Fruit fly (Drosophila melanogaster) whole organism, embryonic: ENCODE results near the gene Snapin.

Experiments used
- CG10267 ChIP-seq: fragments of 200-800 bp; sonication (Bioruptor generic); optimal IDR thresholded peaks from 2 replicates; lab custom pipeline; 2018; ENCODE audit warnings: missing biosample characterization, mild to moderate bottlenecking, missing genetic modification characterization, moderate library complexity
- CG13123 ChIP-seq: fragments of 200-800 bp; sonication (Bioruptor generic); optimal IDR thresholded peaks from 2 replicates; lab custom pipeline; 2016; ENCODE audit warnings: missing biosample characterization, missing genetic modification characterization
- CG13424 ChIP-seq: fragments of 200-800 bp; sonication (Bioruptor generic); optimal IDR thresholded peaks from 2 replicates; lab custom pipeline; 2019; ENCODE audit warnings: missing biosample characterization, mild to moderate bottlenecking, missing genetic modification characterization, moderate library complexity
- CG14667 ChIP-seq: fragments of 200-800 bp; sonication (Bioruptor generic); IDR thresholded peaks from 2 replicates; pipeline ENCODE4 v1.3.6; 2022; ENCODE audit warnings: missing biosample characterization, missing genetic modification characterization
- CG14710 ChIP-seq: fragments of 200-800 bp; sonication (Bioruptor generic); optimal IDR thresholded peaks from 3 replicates; lab custom pipeline; 2019; ENCODE audit warnings: missing biosample characterization, mild to moderate bottlenecking, missing genetic modification characterization, moderate library complexity
- CG14860 ChIP-seq: fragments of 200-800 bp; sonication (Bioruptor generic); IDR thresholded peaks from 3 replicates; pipeline ENCODE4 v1.3.6; 2022; ENCODE audit warnings: missing biosample characterization, missing genetic modification characterization; ENCODE audit not compliant: partially characterized antibody
- CG14965 ChIP-seq: fragments of 200-800 bp; sonication (Bioruptor generic); optimal IDR thresholded peaks from 2 replicates; lab custom pipeline; 2016; ENCODE audit warnings: missing biosample characterization, missing genetic modification characterization, borderline replicate concordance
- CG16863 ChIP-seq: fragments of 200-800 bp; sonication (Bioruptor generic); optimal IDR thresholded peaks from 3 replicates; lab custom pipeline; 2016; ENCODE audit warnings: missing biosample characterization, missing genetic modification characterization
- CG17361 ChIP-seq: fragments of 200-800 bp; sonication (Bioruptor generic); IDR thresholded peaks from 3 replicates; pipeline ENCODE4 v1.3.6; 2022; ENCODE audit warnings: missing biosample characterization, missing genetic modification characterization
- CG17912 ChIP-seq: fragments of 200-800 bp; sonication (Bioruptor generic); optimal IDR thresholded peaks from 2 replicates; lab custom pipeline; 2018; ENCODE audit warnings: missing biosample characterization, mild to moderate bottlenecking, missing genetic modification characterization
- CG18599 ChIP-seq: fragments of 200-800 bp; sonication (Bioruptor generic); optimal IDR thresholded peaks from 3 replicates; lab custom pipeline; 2017; ENCODE audit warnings: missing biosample characterization, missing genetic modification characterization, mild to moderate bottlenecking, moderate library complexity, missing genetic modification reagents
- CG2875 ChIP-seq: fragments of 200-800 bp; sonication (Bioruptor generic); optimal IDR thresholded peaks from 2 replicates; lab custom pipeline; 2017; ENCODE audit warnings: missing biosample characterization, mild to moderate bottlenecking, missing genetic modification characterization, missing genetic modification reagents
- CG32767 ChIP-seq: fragments of 200-800 bp; sonication (Bioruptor generic); IDR thresholded peaks from 2 replicates; pipeline ENCODE4 v1.3.6; 2022; ENCODE audit warnings: missing biosample characterization, missing genetic modification characterization
- CG3847 ChIP-seq: fragments of 200-800 bp; sonication (Bioruptor generic); IDR thresholded peaks from 2 replicates; pipeline ENCODE4 v1.3.6; 2022; ENCODE audit warnings: missing biosample characterization, missing genetic modification characterization
- CG4707 ChIP-seq: fragments of 200-800 bp; sonication (Bioruptor generic); optimal IDR thresholded peaks from 2 replicates; lab custom pipeline; 2018; ENCODE audit warnings: missing biosample characterization, mild to moderate bottlenecking, missing genetic modification characterization, moderate library complexity
- CG5245 ChIP-seq: fragments of 200-800 bp; sonication (Bioruptor generic); optimal IDR thresholded peaks from 3 replicates; lab custom pipeline; 2016; ENCODE audit warnings: missing biosample characterization, missing genetic modification characterization
- CG6254 ChIP-seq: fragments of 200-800 bp; sonication (Bioruptor generic); optimal IDR thresholded peaks from 3 replicates; lab custom pipeline; 2017; ENCODE audit warnings: mild to moderate bottlenecking, missing biosample characterization, missing genetic modification reagents, missing genetic modification characterization
- CG6272 ChIP-seq: fragments of 200-800 bp; sonication (Bioruptor generic); IDR thresholded peaks from 2 replicates; pipeline ENCODE4 v1.3.6; 2022; ENCODE audit warnings: missing biosample characterization, missing genetic modification characterization
- CG7745 ChIP-seq: fragments of 200-800 bp; sonication (Bioruptor generic); optimal IDR thresholded peaks from 2 replicates; lab custom pipeline; 2018; ENCODE audit warnings: missing biosample characterization, mild to moderate bottlenecking, missing genetic modification characterization, moderate library complexity
- CG8281 ChIP-seq: fragments of 200-800 bp; sonication (Bioruptor generic); optimal IDR thresholded peaks from 2 replicates; lab custom pipeline; 2018; ENCODE audit warnings: missing biosample characterization, mild to moderate bottlenecking, missing genetic modification characterization, moderate library complexity
- CG8359 ChIP-seq: fragments of 200-800 bp; sonication (Bioruptor generic); optimal IDR thresholded peaks from 2 replicates; lab custom pipeline; 2017; ENCODE audit warnings: missing biosample characterization, mild to moderate bottlenecking, missing genetic modification characterization, borderline replicate concordance
- CG9797 ChIP-seq: fragments of 200-800 bp; sonication (Bioruptor generic); optimal IDR thresholded peaks from 3 replicates; lab custom pipeline; 2018; ENCODE audit warnings: missing biosample characterization, mild to moderate bottlenecking, missing genetic modification characterization
- CkIIα-i1 ChIP-seq: fragments of 200-800 bp; sonication (Bioruptor generic); IDR thresholded peaks from 2 replicates; pipeline ENCODE4 v1.3.6; 2022; ENCODE audit warnings: missing biosample characterization, missing genetic modification characterization
- CoRest ChIP-seq: fragments of 200-800 bp; sonication (Bioruptor generic); optimal IDR thresholded peaks from 3 replicates; lab custom pipeline; 2018; ENCODE audit warnings: missing biosample characterization, mild to moderate bottlenecking, missing genetic modification characterization, moderate library complexity
- H15 ChIP-seq: fragments of 200-800 bp; sonication (Bioruptor generic); IDR thresholded peaks from 3 replicates; pipeline ENCODE4 v1.3.6; 2022; ENCODE audit warnings: missing biosample characterization, missing genetic modification characterization
- HLH3B ChIP-seq: fragments of 200-800 bp; sonication (Bioruptor generic); IDR thresholded peaks from 2 replicates; pipeline ENCODE4 v1.3.6; 2022; ENCODE audit warnings: missing biosample characterization, missing genetic modification characterization
- Hr3 ChIP-seq: fragments of 200-800 bp; sonication (Bioruptor generic); optimal IDR thresholded peaks from 3 replicates; lab custom pipeline; 2016; ENCODE audit warnings: missing biosample characterization, missing genetic modification characterization
- Kr ChIP-seq: fragments of 200-800 bp; sonication (Bioruptor generic); optimal IDR thresholded peaks from 2 replicates; lab custom pipeline; 2017; ENCODE audit warnings: missing biosample characterization, mild to moderate bottlenecking, missing genetic modification characterization
- Lim3 ChIP-seq: fragments of 200-800 bp; sonication (Bioruptor generic); IDR thresholded peaks from 2 replicates; pipeline ENCODE4 v1.3.6; 2022; ENCODE audit warnings: missing biosample characterization, missing genetic modification characterization
- MTF-1 ChIP-seq: fragments of 200-800 bp; sonication (Bioruptor generic); optimal IDR thresholded peaks from 2 replicates; lab custom pipeline; 2018; ENCODE audit warnings: missing biosample characterization, mild to moderate bottlenecking, missing genetic modification characterization, borderline replicate concordance
- Oaz ChIP-seq: fragments of 200-800 bp; sonication (Bioruptor generic); IDR thresholded peaks from 2 replicates; pipeline ENCODE4 v1.3.6; 2022; ENCODE audit warnings: missing biosample characterization, missing genetic modification characterization
- Poxn ChIP-seq: fragments of 200-800 bp; sonication (Bioruptor generic); IDR thresholded peaks from 2 replicates; pipeline ENCODE4 v1.3.6; 2022; ENCODE audit warnings: missing biosample characterization, missing genetic modification characterization
- Scr ChIP-seq: fragments of 200-800 bp; sonication (Bioruptor generic); IDR thresholded peaks from 2 replicates; pipeline ENCODE4 v1.3.6; 2022; ENCODE audit warnings: missing biosample characterization, missing genetic modification characterization; ENCODE audit not compliant: partially characterized antibody
- Side ChIP-seq: fragments of 200-800 bp; sonication (Bioruptor generic); optimal IDR thresholded peaks from 2 replicates; lab custom pipeline; 2016; ENCODE audit warnings: missing biosample characterization, missing genetic modification characterization
- Sox102F ChIP-seq: fragments of 200-800 bp; sonication (Bioruptor generic); optimal IDR thresholded peaks from 2 replicates; lab custom pipeline; 2018; ENCODE audit warnings: missing biosample characterization, mild to moderate bottlenecking, missing genetic modification characterization, moderate library complexity
- Taf1 ChIP-seq: fragments of 200-800 bp; sonication (Bioruptor generic); IDR thresholded peaks from 2 replicates; pipeline ENCODE4 v1.3.6; 2022; ENCODE audit warnings: missing biosample characterization, missing genetic modification characterization
- ase ChIP-seq: fragments of 200-800 bp; sonication (Bioruptor generic); IDR thresholded peaks from 3 replicates; pipeline ENCODE4 v1.3.6; 2022; ENCODE audit warnings: missing biosample characterization, missing genetic modification characterization
- br ChIP-seq: fragments of >200 bp; optimal IDR thresholded peaks from 2 replicates; lab custom pipeline; 2017
- cad ChIP-seq: fragments of >200 bp; optimal IDR thresholded peaks from 2 replicates; lab custom pipeline; 2017; ENCODE audit warnings: missing biosample characterization, missing genetic modification characterization
- dati ChIP-seq: fragments of 200-800 bp; sonication (Bioruptor generic); IDR thresholded peaks from 2 replicates; pipeline ENCODE4 v1.3.6; 2022; ENCODE audit warnings: missing biosample characterization, missing genetic modification characterization
- ftz-f1 ChIP-seq: fragments of 200-800 bp; sonication (Bioruptor generic); optimal IDR thresholded peaks from 2 replicates; lab custom pipeline; 2016; ENCODE audit warnings: missing biosample characterization, missing genetic modification characterization
- gem ChIP-seq: fragments of 200-800 bp; sonication (Bioruptor generic); optimal IDR thresholded peaks from 2 replicates; lab custom pipeline; 2019; ENCODE audit warnings: missing biosample characterization, mild to moderate bottlenecking, missing genetic modification characterization, moderate library complexity
- lola ChIP-seq, 3 experiments: fragments of >200 bp in 2 of 3; fragments of 200-800 bp in 1 of 3; sonication (Bioruptor generic) in 1 of 3; optimal IDR thresholded peaks; 2 replicates each; lab custom pipeline; 2017 to 2019; ENCODE audit warnings: missing biosample characterization in 3 of 3, missing genetic modification characterization in 3 of 3, mild to moderate bottlenecking in 1 of 3, moderate library complexity in 1 of 3
- nau ChIP-seq: fragments of 200-800 bp; sonication (Bioruptor generic); optimal IDR thresholded peaks from 3 replicates; lab custom pipeline; 2017; ENCODE audit warnings: missing biosample characterization, mild to moderate bottlenecking, missing genetic modification characterization, missing genetic modification reagents
- row ChIP-seq: fragments of 200-800 bp; sonication (Bioruptor generic); IDR thresholded peaks from 3 replicates; pipeline ENCODE4 v1.3.6; 2022; ENCODE audit warnings: missing biosample characterization, missing genetic modification characterization
- seq ChIP-seq: fragments of 200-800 bp; sonication (Bioruptor generic); IDR thresholded peaks from 2 replicates; pipeline ENCODE4 v1.3.6; 2022; ENCODE audit warnings: missing biosample characterization, missing genetic modification characterization
- sr ChIP-seq: fragments of 200-800 bp; sonication (Bioruptor generic); IDR thresholded peaks from 3 replicates; pipeline ENCODE4 v1.3.6; 2022; ENCODE audit warnings: missing biosample characterization, missing genetic modification characterization
- stc ChIP-seq: fragments of 200-800 bp; sonication (Bioruptor generic); IDR thresholded peaks from 2 replicates; pipeline ENCODE4 v1.3.6; 2022; ENCODE audit warnings: missing biosample characterization, missing genetic modification characterization
- tup ChIP-seq: fragments of 200-800 bp; sonication (Bioruptor generic); optimal IDR thresholded peaks from 2 replicates; lab custom pipeline; 2016; ENCODE audit warnings: missing biosample characterization, mild to moderate bottlenecking, missing genetic modification characterization, moderate library complexity
- unpg ChIP-seq: fragments of 200-800 bp; sonication (Bioruptor generic); optimal IDR thresholded peaks from 3 replicates; lab custom pipeline; 2018; ENCODE audit warnings: missing biosample characterization, mild to moderate bottlenecking, missing genetic modification characterization, moderate library complexity
- zfh2 ChIP-seq: fragments of 200-800 bp; sonication (Bioruptor generic); optimal IDR thresholded peaks from 2 replicates; lab custom pipeline; 2016; ENCODE audit warnings: missing biosample characterization, missing genetic modification characterization

Snapin gene

DNA sequence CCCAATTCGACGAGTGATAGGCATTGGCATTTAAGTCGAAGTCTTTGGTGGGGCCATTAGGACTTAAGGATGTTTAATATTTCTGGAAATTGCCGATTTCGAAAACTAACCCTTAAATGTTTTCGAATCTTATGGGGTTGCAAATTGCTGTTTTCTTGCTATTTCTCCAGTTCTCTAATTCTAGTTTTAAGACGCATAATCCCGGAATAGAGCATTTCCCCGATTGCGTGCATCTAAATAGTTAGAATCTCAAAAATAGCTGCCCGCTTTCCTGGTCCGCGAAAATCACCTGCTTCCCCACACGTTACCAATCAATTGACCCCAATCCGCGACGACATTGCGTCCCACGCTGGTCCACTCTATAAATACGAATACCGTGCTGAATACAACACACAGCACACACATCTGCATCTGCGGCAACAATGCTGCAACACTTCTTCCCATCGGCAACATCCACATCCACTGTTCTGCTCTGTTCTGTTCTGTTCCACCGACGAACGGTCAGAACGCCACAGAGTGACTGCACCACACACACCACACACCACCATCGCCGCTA, 7.5 kb downstream of the Snapin start, which contains the start of gene Bacc (continued):
- peak; percentile 72 for TF ChIP-seq CG6254 (GFP tag; lab: Kevin White, UChicago)
- TF ChIP-seq Oaz, result no peak
- TF ChIP-seq CoRest (tag; lab: Kevin White, UChicago), result peak; percentile 92
- TF ChIP-seq seq, result no peak
- TF ChIP-seq CG3847 (GFP tag; lab: Robert Waterston, UW), result no peak
- TF ChIP-seq Sox102F (GFP tag; lab: Kevin White, UChicago), result peak; percentile 88
- no peak for TF ChIP-seq CG32767 (GFP tag; lab: Robert Waterston, UW)
- peak; percentile 65 for TF ChIP-seq CG8359 (GFP tag; lab: Kevin White, UChicago)
- peak in 1 of 3 experiments; percentile 73 for TF ChIP-seq lola (GFP tag; optimal IDR thresholded peaks at IDR 0.05; lab: Kevin White, UChicago)
- TF ChIP-seq Side (GFP tag; lab: Kevin White, UChicago), result peak; percentile 80
- peak; percentile 50 for TF ChIP-seq CG6272 (GFP tag; lab: Robert Waterston, UW)
- no peak for TF ChIP-seq CG4707 (GFP tag; lab: Kevin White, UChicago)
- peak; percentile 90 for TF ChIP-seq zfh2 (GFP tag; lab: Kevin White, UChicago)
- no peak for TF ChIP-seq Scr
- TF ChIP-seq CG16863 (GFP tag; lab: Kevin White, UChicago), result peak; percentile 83
- no peak for TF ChIP-seq sr
- no peak for TF ChIP-seq Lim3 (GFP tag; lab: Robert Waterston, UW)
- no peak for TF ChIP-seq dati
- TF ChIP-seq CG7745 (tag; lab: Kevin White, UChicago), result no peak
- peak; percentile 63 for TF ChIP-seq CG10267 (tag; lab: Kevin White, UChicago)
- TF ChIP-seq CG17361 (GFP tag; lab: Robert Waterston, UW), result no peak
- TF ChIP-seq Poxn (GFP tag; lab: Robert Waterston, UW), result no peak
- TF ChIP-seq CG13424, result peak; percentile 90
- TF ChIP-seq CG14860 (GFP tag; lab: Robert Waterston, UW), result no peak
- TF ChIP-seq CG9797 (GFP tag; lab: Kevin White, UChicago), result peak; percentile 12
- TF ChIP-seq CG8281 (tag; lab: Kevin White, UChicago), result peak; percentile 68
- no peak for TF ChIP-seq H15 (GFP tag; lab: Robert Waterston, UW)
- TF ChIP-seq CG14710, result peak; percentile 69
- TF ChIP-seq CG18599 (GFP tag; lab: Kevin White, UChicago), result peak; percentile 95
- no peak for TF ChIP-seq stc
- TF ChIP-seq MTF-1, result peak; percentile 61
- no peak for TF ChIP-seq CG14667 (GFP tag; lab: Robert Waterston, UW)
- peak; percentile 87 for TF ChIP-seq nau (GFP tag; lab: Kevin White, UChicago)
- TF ChIP-seq Hr3 (GFP tag; lab: Kevin White, UChicago), result peak; percentile 86
- no peak for TF ChIP-seq Taf1 (GFP tag; lab: Robert Waterston, UW)
- TF ChIP-seq CG17912 (GFP tag; lab: Kevin White, UChicago), result no peak
- peak; percentile 79 for TF ChIP-seq CG2875 (GFP tag; lab: Kevin White, UChicago)
- no peak for TF ChIP-seq HLH3B (GFP tag; lab: Robert Waterston, UW)
- TF ChIP-seq CG5245, result peak; percentile 74
- TF ChIP-seq CkIIα-i1 (GFP tag; lab: Robert Waterston, UW), result no peak
- peak; percentile 60 for TF ChIP-seq tup
- TF ChIP-seq ftz-f1 (GFP tag; lab: Kevin White, UChicago), result no peak
- no peak for TF ChIP-seq cad (GFP tag; lab: Kevin White, UChicago)
- peak; percentile 91 for TF ChIP-seq gem
- TF ChIP-seq ase (GFP tag; lab: Robert Waterston, UW), result no peak
- TF ChIP-seq unpg (GFP tag; lab: Kevin White, UChicago), result peak; percentile 76
- TF ChIP-seq CG13123, result peak; percentile 80
- TF ChIP-seq br (lab: Kevin White, UChicago), result no peak
- TF ChIP-seq Kr, result no peak
- no peak for TF ChIP-seq row (GFP tag; lab: Robert Waterston, UW)
- peak; percentile 36 for TF ChIP-seq CG14965 (GFP tag; lab: Kevin White, UChicago)
